Fruit fly (Drosophila melanogaster) whole organism, larva: Measurements from ENCODE around the gene CG4278.
A peak's percentile ranks its signal among the peaks of the same experiment; 100 is the strongest.

Experiments used
- noc ChIP-seq: fragments of 200-800 bp; sonication (Bioruptor generic); optimal IDR thresholded peaks from 3 replicates; lab custom pipeline; 2019; ENCODE audit warnings: missing biosample characterization, mild to moderate bottlenecking, missing genetic modification characterization, moderate library complexity

The CG4278 gene

DNA sequence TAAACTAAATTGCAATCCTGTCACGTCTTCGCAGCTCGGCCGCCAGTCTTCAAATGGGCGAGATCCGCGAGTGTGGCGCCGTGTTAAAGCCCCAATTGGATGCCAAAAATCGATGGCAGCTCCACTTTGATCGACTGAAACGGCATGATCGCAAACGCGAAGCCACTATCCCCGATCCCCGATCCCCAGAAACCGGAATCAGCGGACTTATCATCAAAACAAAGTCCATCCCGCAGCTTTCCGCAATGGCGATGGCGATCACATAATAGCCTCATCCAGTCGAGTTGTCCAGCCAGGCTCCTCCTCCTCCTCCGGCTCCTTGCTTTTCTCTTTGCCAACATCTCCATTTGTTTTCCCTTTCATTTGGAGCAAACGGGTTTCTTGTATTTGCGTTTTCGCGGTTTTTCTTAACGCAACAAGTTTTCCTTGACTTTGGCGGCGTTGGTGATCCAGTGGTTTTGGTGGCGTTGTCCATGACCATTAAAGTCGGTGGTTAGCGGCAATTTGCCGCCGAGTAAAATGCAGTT, 33.8 kb upstream of the CG4278 start, which contains the start of gene CG13258:
Gene CG13258, minus strand, starts transcription at position 51 of the 527 bp plus-strand sequence.
- no peak for TF ChIP-seq noc (tag; lab: Kevin White, UChicago)

DNA sequence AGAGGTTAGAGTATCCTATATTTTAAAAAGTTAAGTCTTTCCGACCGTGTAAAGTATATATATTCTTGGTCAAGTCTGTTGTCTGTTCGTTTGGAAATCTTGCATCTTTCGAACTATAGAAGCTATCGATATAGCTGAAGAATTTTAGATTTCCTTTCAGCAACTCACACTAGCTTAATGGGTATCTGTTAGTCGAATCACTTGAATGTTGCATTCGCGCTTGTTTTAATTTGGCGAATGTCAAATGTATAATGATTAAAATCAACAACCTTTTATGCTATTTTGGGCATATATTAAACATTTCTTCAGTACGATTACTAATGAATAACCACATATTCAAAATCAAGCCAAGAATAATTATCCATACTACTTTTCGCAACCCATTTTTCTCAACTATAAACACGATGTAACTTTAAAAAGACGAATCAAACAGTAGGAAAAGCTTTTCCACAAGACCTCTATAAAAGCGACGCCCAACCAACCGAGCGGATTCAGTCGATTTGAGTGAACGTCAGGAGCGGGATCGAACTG, 33.1 kb upstream of the CG4278 start, which contains the start of gene Cyp303a1:
Gene Cyp303a1, plus strand, starts transcription at position 481 of the 531 bp plus-strand sequence.
- no peak for TF ChIP-seq noc (tag; lab: Kevin White, UChicago)

DNA sequence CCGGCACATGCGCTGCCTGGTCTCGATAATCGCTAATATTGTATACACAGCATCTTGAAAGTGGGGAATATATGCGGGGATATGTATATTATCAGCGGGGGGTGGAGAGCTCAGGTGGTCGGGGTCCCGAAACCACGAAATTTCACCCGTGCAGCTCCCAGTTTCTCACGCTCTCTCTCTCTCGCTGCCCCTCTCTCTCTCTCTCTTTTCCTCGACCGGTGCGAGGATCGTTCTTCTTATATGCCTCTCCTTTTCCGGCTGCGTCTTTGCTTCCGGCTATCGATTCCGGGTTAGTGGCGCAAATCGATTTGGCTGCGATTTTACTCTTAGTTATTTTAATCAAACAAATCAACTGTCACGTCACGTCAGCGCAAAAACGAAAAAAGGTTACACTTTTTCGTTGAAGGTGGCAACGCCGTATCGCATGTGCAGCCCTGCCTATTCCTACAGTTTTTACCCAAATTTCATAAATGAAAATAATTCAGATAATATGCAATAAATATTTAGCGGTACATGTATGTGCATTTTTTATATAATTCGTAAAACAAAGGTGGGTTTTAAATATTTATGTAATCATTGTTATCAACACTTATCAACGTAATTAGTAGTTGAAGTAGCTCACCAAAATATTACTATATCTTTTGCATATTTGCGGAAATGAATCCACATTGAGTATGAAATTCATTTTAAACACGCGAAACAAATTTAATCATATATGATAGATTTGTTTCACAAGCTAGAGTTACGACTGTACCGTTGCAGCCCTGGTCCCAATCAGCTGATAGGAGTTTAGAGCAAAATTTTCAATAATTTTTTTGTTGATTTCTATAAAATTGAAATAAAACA, 27.2 kb upstream of the CG4278 start, which contains the start of the genes heix and CG17328:
Gene heix, minus strand, starts transcription at position 393 of the 846 bp plus-strand sequence.
Gene CG17328, plus strand, starts transcription at position 478 of the 846 bp plus-strand sequence.
- TF ChIP-seq noc (tag; lab: Kevin White, UChicago): no peak

DNA sequence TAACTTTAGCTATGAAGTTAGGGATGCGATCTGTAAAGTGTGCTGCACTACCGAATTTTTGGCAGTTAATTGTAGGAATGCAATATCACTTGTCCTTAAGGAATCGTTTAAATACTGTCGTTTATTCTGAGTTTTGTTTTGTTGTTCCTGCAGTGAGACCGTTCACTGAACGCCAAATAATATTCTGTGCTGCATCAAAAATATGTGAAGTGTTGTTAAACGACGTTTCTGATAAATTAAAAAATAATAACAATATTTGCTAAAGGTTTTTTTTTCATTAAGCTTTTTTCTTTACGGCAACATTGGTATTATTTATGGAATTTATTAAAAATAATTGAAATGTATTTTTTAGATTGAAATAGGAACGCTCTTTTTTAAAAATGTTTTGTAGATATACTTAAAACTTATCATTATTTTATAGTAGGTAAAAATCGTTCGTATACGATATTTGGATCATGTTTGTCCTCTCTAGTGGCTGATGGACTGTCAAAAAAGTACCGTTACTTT, 24.0 kb upstream of the CG4278 start, which contains the start of gene GMF:
Gene GMF, minus strand, starts transcription at position 182 of the 507 bp plus-strand sequence.
- peak; percentile 44 for TF ChIP-seq noc (tag; lab: Kevin White, UChicago)

DNA sequence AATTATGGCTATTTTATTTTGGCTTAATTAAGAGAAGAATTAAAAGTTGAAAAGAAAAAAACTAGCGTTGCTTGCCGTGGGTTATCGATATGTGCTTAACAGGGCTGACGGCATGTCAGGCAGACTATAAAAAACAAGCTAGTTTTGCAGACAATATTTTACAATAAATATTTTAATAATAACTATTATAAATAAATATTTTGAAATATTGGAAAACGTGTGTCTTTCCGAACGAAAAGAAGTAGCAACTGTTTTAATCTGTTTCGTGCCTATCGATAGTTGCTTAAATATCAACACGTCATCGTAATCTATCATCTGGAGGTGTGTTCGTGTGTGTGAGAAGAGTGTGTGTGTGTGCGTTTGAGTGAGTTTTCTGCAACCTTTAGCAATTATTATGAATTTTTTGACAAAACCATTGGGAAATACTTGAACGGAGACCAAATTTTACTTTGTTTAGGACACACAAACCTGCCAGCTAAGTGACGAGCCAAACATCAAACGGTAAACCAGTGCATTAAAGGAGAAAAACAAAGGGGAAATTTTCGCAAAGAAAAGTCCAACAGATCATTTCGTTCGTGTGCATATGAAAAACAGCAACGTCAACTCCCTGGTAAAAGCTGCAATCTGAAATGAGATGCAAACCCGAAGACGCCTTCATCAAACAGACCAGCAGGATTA, 19.7 kb upstream of the CG4278 start, which contains the start of the genes CG5861 and Syx5:
Gene CG5861, minus strand, starts transcription at position 273 of the 678 bp plus-strand sequence.
Gene Syx5, plus strand, starts transcription at position 321 of the 678 bp plus-strand sequence.
- peak; percentile 74 for TF ChIP-seq noc (tag; lab: Kevin White, UChicago)

DNA sequence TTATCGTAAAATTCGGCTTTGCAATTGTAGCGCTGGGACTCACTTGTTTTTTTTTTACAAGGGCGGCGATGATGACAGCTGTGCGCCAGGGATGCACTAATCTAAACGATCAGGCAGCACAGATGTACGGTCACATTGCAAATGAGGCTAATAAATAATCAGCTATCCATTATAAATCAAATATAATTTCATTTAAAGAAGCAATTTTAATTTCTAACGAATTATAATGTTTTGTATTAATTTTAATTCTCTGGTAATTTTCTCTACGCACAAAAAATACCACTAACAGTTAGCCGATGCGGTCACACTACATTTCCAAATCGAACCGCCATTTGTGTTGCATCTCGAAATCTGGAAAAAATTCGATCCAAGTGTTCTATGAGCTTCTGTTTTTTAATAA, 16.2 kb upstream of the CG4278 start, which contains the start of the genes cni and fzy:
Gene cni, minus strand, starts transcription at position 79 of the 400 bp plus-strand sequence.
Gene fzy, plus strand, starts transcription at position 309 of the 400 bp plus-strand sequence.
- TF ChIP-seq noc (tag; lab: Kevin White, UChicago): no peak

DNA sequence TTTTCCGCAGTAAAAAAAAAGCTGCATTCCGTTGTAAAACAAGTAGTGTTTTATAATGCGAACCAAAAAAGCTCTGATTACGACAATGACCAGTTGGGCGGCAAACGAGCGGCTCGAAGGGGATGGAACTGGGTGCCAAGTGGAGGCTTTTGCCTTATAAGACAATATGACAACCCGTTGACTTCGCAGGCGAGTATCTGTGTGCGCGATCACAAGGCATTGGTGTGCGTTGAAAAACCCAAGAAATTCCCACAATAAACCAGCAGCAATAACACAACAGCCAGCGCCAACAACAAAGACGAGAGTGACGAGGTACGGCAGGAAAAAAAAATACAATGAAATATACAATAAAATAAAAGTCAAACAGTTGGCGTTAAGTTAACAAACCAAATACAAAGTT, 11.8 kb upstream of the CG4278 start:
- peak; percentile 6 for TF ChIP-seq noc (tag; lab: Kevin White, UChicago)

DNA sequence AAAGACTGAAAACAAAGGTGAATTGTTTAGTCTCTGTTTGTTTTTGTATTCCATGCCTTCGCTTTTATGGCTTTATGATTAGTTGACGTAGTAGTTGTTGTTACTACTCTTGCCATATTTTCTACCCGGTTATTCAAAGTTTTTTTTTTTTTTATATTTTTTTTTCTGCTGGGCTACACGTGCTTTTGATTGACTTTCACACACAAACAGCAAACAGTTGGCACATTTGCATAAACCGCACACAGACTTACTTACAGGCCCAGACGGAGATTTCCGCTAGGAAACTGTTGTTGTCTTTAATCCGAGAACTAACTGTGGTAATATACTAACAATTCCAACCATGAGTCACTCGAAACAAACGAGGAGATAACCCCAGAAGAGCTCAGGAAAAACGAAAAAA, 11.0 kb upstream of the CG4278 start:
- TF ChIP-seq noc (tag; lab: Kevin White, UChicago): no peak

DNA sequence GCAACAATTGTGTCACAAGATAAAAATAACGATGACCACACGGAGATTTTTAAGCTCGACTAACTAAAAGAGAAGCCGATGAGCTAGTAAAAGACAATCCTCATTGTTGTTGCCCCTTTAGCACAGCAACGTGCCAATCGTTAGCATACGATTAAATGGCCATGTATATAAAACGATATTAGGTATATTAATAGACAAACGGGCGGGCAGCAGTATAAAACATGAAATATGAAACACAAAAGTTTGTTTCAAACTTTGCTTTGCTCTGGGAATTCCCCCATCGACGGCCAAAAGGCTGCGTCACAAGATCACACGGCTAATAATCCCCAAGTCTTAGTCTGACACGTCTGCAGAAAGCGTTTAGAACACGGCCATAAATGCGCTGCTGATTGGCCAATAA, 10.5 kb upstream of the CG4278 start:
- no peak for TF ChIP-seq noc (tag; lab: Kevin White, UChicago)

DNA sequence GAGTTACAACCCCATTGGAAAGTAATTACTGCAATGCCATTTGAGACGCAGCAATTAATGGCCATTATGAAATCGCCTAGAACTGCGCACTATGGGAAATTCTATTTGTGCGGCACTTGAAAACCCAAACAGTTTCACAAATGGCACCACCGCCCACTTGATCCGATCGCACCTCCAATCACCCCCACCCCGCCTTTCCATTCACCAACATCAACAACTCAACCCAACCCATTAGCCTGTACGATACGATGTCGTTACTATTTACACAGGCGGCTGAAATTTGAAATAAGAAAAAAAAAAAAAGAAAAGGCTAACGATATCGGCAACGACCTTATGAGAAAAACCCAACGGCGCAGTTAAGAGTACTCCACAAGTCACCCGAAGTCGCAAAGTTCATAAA, 9.7 kb upstream of the CG4278 start:
- no peak for TF ChIP-seq noc (tag; lab: Kevin White, UChicago)

DNA sequence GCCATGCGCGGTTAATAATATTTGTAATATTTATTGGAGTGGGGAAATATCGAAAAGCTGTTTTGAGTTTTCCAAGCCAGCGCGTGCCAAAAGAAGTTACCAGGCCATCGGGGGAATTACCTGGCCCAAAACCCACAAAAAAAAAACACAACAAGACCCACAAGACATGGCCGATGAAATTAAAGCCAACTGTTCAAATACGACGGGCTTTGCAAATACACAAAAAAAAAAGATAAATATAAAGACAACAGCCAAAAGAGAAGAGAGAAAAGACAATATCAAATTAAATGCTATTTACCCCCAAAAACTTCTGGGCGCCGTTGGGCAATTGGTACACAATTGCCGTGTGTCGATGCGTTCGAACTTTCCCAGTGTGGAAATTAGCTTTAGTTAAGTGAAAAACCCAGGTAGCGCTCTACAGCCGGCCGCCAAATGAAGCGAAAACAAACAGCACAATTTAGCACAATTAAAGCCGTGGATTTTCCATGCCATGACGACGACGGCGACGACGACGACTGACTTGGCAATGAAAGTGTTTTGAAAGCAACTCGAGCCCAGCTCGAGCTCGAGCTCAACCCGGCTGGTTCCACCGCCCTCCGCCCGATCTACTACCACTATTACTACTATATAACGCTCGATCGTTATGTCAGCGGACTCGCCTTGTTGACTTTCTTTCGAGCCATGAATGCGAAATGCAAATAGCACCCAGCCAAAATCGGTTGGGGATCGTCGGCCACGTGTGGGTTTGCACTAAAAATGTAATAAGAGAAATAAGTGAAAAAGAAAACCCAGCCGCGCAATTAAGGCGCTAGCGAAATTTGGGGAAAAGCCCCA, 8.9 kb upstream of the CG4278 start:
- peak; percentile 4 for TF ChIP-seq noc (tag; lab: Kevin White, UChicago)

DNA sequence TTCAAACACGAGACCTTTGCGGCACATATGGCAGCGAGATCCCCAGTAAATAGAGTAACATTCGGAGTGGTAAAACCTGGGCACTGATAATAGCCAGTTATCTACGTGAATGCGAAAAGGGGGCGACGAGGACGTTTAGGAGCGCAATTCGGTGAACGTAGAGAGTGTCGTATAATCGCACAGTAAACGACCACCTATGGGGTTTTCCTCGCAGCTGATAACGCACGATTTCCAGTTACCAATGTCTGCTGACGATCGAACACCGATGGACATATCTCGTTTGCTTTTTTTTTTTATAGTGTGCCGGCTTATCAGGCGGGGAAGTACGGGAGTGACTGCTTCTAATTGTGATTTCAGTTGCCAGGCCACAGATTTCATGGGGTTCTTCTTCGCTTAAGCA, 7.1 kb upstream of the CG4278 start:
- TF ChIP-seq noc (tag; lab: Kevin White, UChicago): peak; percentile 21

DNA sequence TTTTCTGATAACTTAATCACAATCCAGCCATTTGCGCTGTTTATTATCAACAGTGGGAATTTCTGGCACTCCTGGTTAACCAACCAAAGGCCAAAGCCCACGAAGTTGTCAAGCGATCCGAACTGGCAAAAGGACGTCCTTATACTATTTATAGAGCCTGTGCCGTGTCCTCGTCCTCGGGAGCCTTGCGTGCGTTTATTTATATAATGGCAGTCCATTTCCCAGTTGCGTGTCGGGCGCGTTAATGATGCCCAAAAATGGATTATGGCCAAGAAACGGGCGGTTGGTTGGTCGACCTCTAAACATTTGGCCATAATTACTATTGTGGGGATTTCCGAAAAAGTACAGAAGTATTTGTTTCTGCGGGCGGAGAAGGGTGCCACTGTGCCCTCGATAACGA, 6.4 kb upstream of the CG4278 start:
- TF ChIP-seq noc (tag; lab: Kevin White, UChicago): no peak

DNA sequence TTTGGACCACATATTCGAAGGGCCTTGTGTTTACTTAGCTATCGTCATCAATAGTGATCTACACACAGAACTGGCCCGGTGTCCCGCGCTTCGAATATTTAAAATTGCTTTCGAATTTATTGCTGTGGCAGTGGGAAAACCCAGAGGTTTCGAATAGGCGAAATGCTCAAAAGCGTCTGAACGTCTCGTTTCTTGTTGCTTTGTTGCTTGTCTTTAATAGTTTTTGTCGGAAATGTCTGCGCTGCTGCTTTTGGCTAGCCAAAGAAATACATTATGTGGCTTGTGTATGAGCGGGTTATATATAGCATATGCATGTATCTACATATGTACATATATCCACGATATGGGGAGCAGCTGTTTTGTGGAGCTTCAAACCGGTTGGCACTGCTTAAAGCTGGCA, 5.7 kb upstream of the CG4278 start:
- no peak for TF ChIP-seq noc (tag; lab: Kevin White, UChicago)
